Fruit fly (Drosophila melanogaster) whole organism, embryonic: Measurements from ENCODE around the gene CG31680.
A peak's percentile ranks its signal among the peaks of the same experiment; 100 is the strongest.

Source experiments
- Antp ChIP-seq: fragments of 200-800 bp; sonication (Bioruptor generic); optimal IDR thresholded peaks from 3 replicates; lab custom pipeline; 2016; ENCODE audit warnings: missing biosample characterization, missing genetic modification characterization
- Atf3 ChIP-seq: fragments of 200-800 bp; sonication (Bioruptor generic); optimal IDR thresholded peaks from 3 replicates; lab custom pipeline; 2016; ENCODE audit warnings: missing biosample characterization, missing genetic modification characterization
- CG10321 ChIP-seq: fragments of 200-800 bp; sonication (Bioruptor generic); IDR thresholded peaks from 2 replicates; pipeline ENCODE4 v1.3.6; 2022; ENCODE audit warnings: missing biosample characterization, missing genetic modification characterization
- CG11247 ChIP-seq: fragments of 200-800 bp; sonication (Bioruptor generic); IDR thresholded peaks from 2 replicates; pipeline ENCODE4 v1.3.6; 2022; ENCODE audit warnings: missing biosample characterization, missing genetic modification characterization
- CG11504 ChIP-seq: fragments of 200-800 bp; sonication (Bioruptor generic); optimal IDR thresholded peaks from 3 replicates; lab custom pipeline; 2019; ENCODE audit warnings: missing biosample characterization, mild to moderate bottlenecking, missing genetic modification characterization, moderate library complexity
- CG13424 ChIP-seq: fragments of 200-800 bp; sonication (Bioruptor generic); optimal IDR thresholded peaks from 2 replicates; lab custom pipeline; 2019; ENCODE audit warnings: missing biosample characterization, mild to moderate bottlenecking, missing genetic modification characterization, moderate library complexity
- CG13775 ChIP-seq: fragments of 200-800 bp; sonication (Bioruptor generic); optimal IDR thresholded peaks from 3 replicates; lab custom pipeline; 2017; ENCODE audit warnings: missing biosample characterization, mild to moderate bottlenecking, missing genetic modification characterization
- CG17186 ChIP-seq: fragments of 200-800 bp; sonication (Bioruptor generic); optimal IDR thresholded peaks from 3 replicates; lab custom pipeline; 2017; ENCODE audit warnings: missing biosample characterization, missing genetic modification reagents, missing genetic modification characterization
- CG17568 ChIP-seq: fragments of 200-800 bp; sonication (Bioruptor generic); optimal IDR thresholded peaks from 2 replicates; lab custom pipeline; 2018; ENCODE audit warnings: missing biosample characterization, mild to moderate bottlenecking, missing genetic modification characterization, moderate library complexity
- CG32532 ChIP-seq: fragments of 200-800 bp; sonication (Bioruptor generic); IDR thresholded peaks from 2 replicates; pipeline ENCODE4 v1.3.6; 2022; ENCODE audit warnings: missing biosample characterization, missing genetic modification characterization
- CG9215 ChIP-seq: fragments of 200-800 bp; sonication (Bioruptor generic); IDR thresholded peaks from 2 replicates; pipeline ENCODE4 v1.3.6; 2022; ENCODE audit warnings: missing biosample characterization, missing genetic modification characterization
- CkIIα-i1 ChIP-seq: fragments of 200-800 bp; sonication (Bioruptor generic); IDR thresholded peaks from 2 replicates; pipeline ENCODE4 v1.3.6; 2022; ENCODE audit warnings: missing biosample characterization, missing genetic modification characterization
- D ChIP-seq, 2 experiments: fragments of 200-800 bp in 1 of 2; fragments of >200 bp in 1 of 2; sonication (Bioruptor generic) in 1 of 2; optimal IDR thresholded peaks; 2 replicates in 1 of 2; 3 replicates in 1 of 2; lab custom pipeline; 2017; ENCODE audit warnings: mild to moderate bottlenecking in 1 of 2, missing biosample characterization in 1 of 2, missing genetic modification characterization in 1 of 2, missing genetic modification reagents in 1 of 2
- Dip2 ChIP-seq: fragments of 200-800 bp; sonication (Bioruptor generic); IDR thresholded peaks from 2 replicates; pipeline ENCODE4 v1.3.6; 2022; ENCODE audit warnings: missing biosample characterization, missing genetic modification characterization
- Hr3 ChIP-seq: fragments of 200-800 bp; sonication (Bioruptor generic); optimal IDR thresholded peaks from 3 replicates; lab custom pipeline; 2016; ENCODE audit warnings: missing biosample characterization, missing genetic modification characterization
- Kr ChIP-seq: fragments of 200-800 bp; sonication (Bioruptor generic); optimal IDR thresholded peaks from 2 replicates; lab custom pipeline; 2017; ENCODE audit warnings: missing biosample characterization, mild to moderate bottlenecking, missing genetic modification characterization
- Lhr ChIP-seq: fragments of 200-800 bp; sonication (Bioruptor generic); optimal IDR thresholded peaks from 3 replicates; lab custom pipeline; 2017; ENCODE audit warnings: mild to moderate bottlenecking, missing biosample characterization, missing genetic modification reagents, missing genetic modification characterization
- Lpt ChIP-seq: fragments of >200 bp; optimal IDR thresholded peaks from 2 replicates; lab custom pipeline; 2018; ENCODE audit warnings: missing biosample characterization, missing genetic modification characterization
- MBD-R2 ChIP-seq: fragments of 200-800 bp; sonication (Bioruptor generic); IDR thresholded peaks from 2 replicates; pipeline ENCODE4 v1.3.6; 2022; ENCODE audit warnings: missing biosample characterization, missing genetic modification characterization
- Mes4 ChIP-seq: fragments of 200-800 bp; sonication (Bioruptor generic); optimal IDR thresholded peaks from 2 replicates; lab custom pipeline; 2016; ENCODE audit warnings: missing biosample characterization, missing genetic modification characterization
- Neu2 ChIP-seq: fragments of 200-800 bp; sonication (Bioruptor generic); optimal IDR thresholded peaks from 3 replicates; lab custom pipeline; 2016; ENCODE audit warnings: missing biosample characterization, missing genetic modification characterization, borderline replicate concordance
- Sox102F ChIP-seq: fragments of 200-800 bp; sonication (Bioruptor generic); optimal IDR thresholded peaks from 2 replicates; lab custom pipeline; 2018; ENCODE audit warnings: missing biosample characterization, mild to moderate bottlenecking, missing genetic modification characterization, moderate library complexity
- Vsx1 ChIP-seq: fragments of 200-800 bp; sonication (Bioruptor generic); optimal IDR thresholded peaks from 2 replicates; lab custom pipeline; 2017; ENCODE audit warnings: missing biosample characterization, mild to moderate bottlenecking, missing genetic modification characterization, missing genetic modification reagents
- amos ChIP-seq: fragments of 200-800 bp; sonication (Bioruptor generic); IDR thresholded peaks from 2 replicates; pipeline ENCODE4 v1.3.6; 2022; ENCODE audit warnings: missing biosample characterization, missing genetic modification characterization; ENCODE audit not compliant: partially characterized antibody
- ap ChIP-seq: fragments of 200-800 bp; sonication (Bioruptor generic); IDR thresholded peaks from 2 replicates; pipeline ENCODE4 v1.3.6; 2022; ENCODE audit warnings: missing biosample characterization, missing genetic modification characterization
- chif ChIP-seq, 2 experiments: fragments of 200-800 bp; sonication (Bioruptor generic); optimal IDR thresholded peaks; 3 replicates each; lab custom pipeline; 2016; ENCODE audit warnings: missing biosample characterization in 2 of 2, missing genetic modification characterization in 2 of 2
- chm ChIP-seq: fragments of 200-800 bp; sonication (Bioruptor generic); IDR thresholded peaks from 2 replicates; pipeline ENCODE4 v1.3.6; 2022; ENCODE audit warnings: missing biosample characterization, missing genetic modification characterization
- corto ChIP-seq: fragments of 200-800 bp; sonication (Bioruptor generic); optimal IDR thresholded peaks from 2 replicates; lab custom pipeline; 2016; ENCODE audit warnings: missing biosample characterization, mild to moderate bottlenecking, missing genetic modification characterization, moderate library complexity
- croc ChIP-seq: fragments of 200-800 bp; sonication (Bioruptor generic); conservative IDR thresholded peaks from 3 replicates; pipeline ENCODE4 v1.3.6; 2022; ENCODE audit warnings: missing biosample characterization, missing genetic modification characterization
- fd64A ChIP-seq: fragments of 200-800 bp; sonication (Bioruptor generic); optimal IDR thresholded peaks from 3 replicates; lab custom pipeline; 2018; ENCODE audit warnings: missing biosample characterization, mild to moderate bottlenecking, missing genetic modification characterization
- grau ChIP-seq: fragments of 200-800 bp; optimal IDR thresholded peaks from 3 replicates; lab custom pipeline; 2019; ENCODE audit warnings: missing biosample characterization, mild to moderate bottlenecking, missing genetic modification characterization, moderate library complexity
- gsb ChIP-seq: fragments of 200-800 bp; sonication (Bioruptor generic); IDR thresholded peaks from 2 replicates; pipeline ENCODE4 v1.3.6; 2022; ENCODE audit warnings: missing biosample characterization, missing genetic modification characterization
- h ChIP-seq: fragments of >200 bp; optimal IDR thresholded peaks from 2 replicates; lab custom pipeline; 2017
- inv ChIP-seq: fragments of 200-800 bp; sonication (Bioruptor generic); IDR thresholded peaks from 2 replicates; pipeline ENCODE4 v1.3.6; 2022; ENCODE audit warnings: missing biosample characterization, missing genetic modification characterization; ENCODE audit not compliant: partially characterized antibody
- phol ChIP-seq: fragments of 200-800 bp; sonication (Bioruptor generic); optimal IDR thresholded peaks from 3 replicates; lab custom pipeline; 2018; ENCODE audit warnings: missing biosample characterization, mild to moderate bottlenecking, missing genetic modification characterization, moderate library complexity
- repo ChIP-seq: fragments of 200-800 bp; sonication (Bioruptor generic); optimal IDR thresholded peaks from 2 replicates; lab custom pipeline; 2016; ENCODE audit warnings: missing biosample characterization, missing genetic modification characterization
- sens ChIP-seq: fragments of 200-800 bp; sonication (Bioruptor generic); peaks from one replicate; lab custom pipeline; 2016; ENCODE audit warnings: missing biosample characterization, missing genetic modification characterization
- shn ChIP-seq: fragments of 200-800 bp; sonication (Bioruptor generic); optimal IDR thresholded peaks from 3 replicates; lab custom pipeline; 2016; ENCODE audit warnings: missing biosample characterization, missing genetic modification characterization
- tup ChIP-seq: fragments of 200-800 bp; sonication (Bioruptor generic); optimal IDR thresholded peaks from 2 replicates; lab custom pipeline; 2016; ENCODE audit warnings: missing biosample characterization, mild to moderate bottlenecking, missing genetic modification characterization, moderate library complexity
- vfl ChIP-seq: fragments of 200-800 bp; sonication (Bioruptor generic); optimal IDR thresholded peaks from 2 replicates; lab custom pipeline; 2016; ENCODE audit warnings: missing biosample characterization, missing genetic modification characterization
- wek ChIP-seq: fragments of 200-800 bp; sonication (Bioruptor generic); optimal IDR thresholded peaks from 3 replicates; lab custom pipeline; 2018; ENCODE audit warnings: missing biosample characterization, mild to moderate bottlenecking, missing genetic modification characterization, moderate library complexity

Gene CG31680

dm6 chr2L:20647240-20647908 lies 7.5 kb downstream of the CG31680 start (continued):
- no peak for TF ChIP-seq gsb (GFP tag; lab: Robert Waterston, UW)
- no peak for TF ChIP-seq CG32532 (GFP tag; lab: Robert Waterston, UW)
- TF ChIP-seq tup (GFP tag; lab: Kevin White, UChicago), result no peak
- no peak for TF ChIP-seq inv (GFP tag; lab: Robert Waterston, UW)
- TF ChIP-seq Mes4, result peak; percentile 28
- TF ChIP-seq Neu2 (GFP tag; lab: Kevin White, UChicago), result no peak
- no peak for TF ChIP-seq Atf3 (GFP tag; lab: Kevin White, UChicago)
- TF ChIP-seq grau (tag; lab: Kevin White, UChicago), result peak; percentile 15
- TF ChIP-seq vfl (GFP tag; lab: Kevin White, UChicago), result no peak
- no peak for TF ChIP-seq CG17186 (GFP tag; lab: Kevin White, UChicago)
- no peak for TF ChIP-seq CG17568
- TF ChIP-seq CkIIα-i1 (GFP tag; lab: Robert Waterston, UW), result no peak
- peak; percentile 74 for TF ChIP-seq sens (GFP tag; lab: Kevin White, UChicago)
- TF ChIP-seq CG13424 (tag; lab: Kevin White, UChicago), result no peak
- no peak for TF ChIP-seq h
- TF ChIP-seq amos (GFP tag; lab: Robert Waterston, UW), result no peak
- TF ChIP-seq chm (GFP tag; lab: Robert Waterston, UW), result no peak
- TF ChIP-seq CG13775 (GFP tag; lab: Kevin White, UChicago), result peak; percentile 11
- TF ChIP-seq CG11504 (tag; lab: Kevin White, UChicago), result no peak
- TF ChIP-seq Lhr (GFP tag; lab: Kevin White, UChicago), result peak; percentile 30
- TF ChIP-seq ap (GFP tag; lab: Robert Waterston, UW), result no peak
- no peak for TF ChIP-seq wek (GFP tag; lab: Kevin White, UChicago)
- no peak for TF ChIP-seq corto
- TF ChIP-seq Lpt (GFP tag; lab: Kevin White, UChicago), result no peak
- TF ChIP-seq croc (GFP tag; lab: Robert Waterston, UW), result no peak
- TF ChIP-seq D (optimal IDR thresholded peaks at IDR 0.05; lab: Kevin White, UChicago), result no peak
- no peak for TF ChIP-seq D (GFP tag; optimal IDR thresholded peaks at IDR 0.05; lab: Kevin White, UChicago)
- TF ChIP-seq CG10321 (GFP tag; lab: Robert Waterston, UW), result no peak
- TF ChIP-seq shn, result no peak
- TF ChIP-seq Antp (GFP tag; lab: Kevin White, UChicago), result no peak
- TF ChIP-seq Kr (GFP tag; lab: Kevin White, UChicago), result no peak

dm6 chr2L:20648612-20649011 lies 8.7 kb downstream of the CG31680 start, which contains the start of gene CG18810:
TSS of gene CG18810 (plus strand) at chr2L:20648912.
- TF ChIP-seq phol (tag; lab: Kevin White, UChicago) (no peak), CG9215 (GFP tag; lab: Robert Waterston, UW) (no peak), Vsx1 (GFP tag; lab: Kevin White, UChicago) (no peak), MBD-R2 (GFP tag; lab: Robert Waterston, UW) (no peak), Dip2 (GFP tag; lab: Robert Waterston, UW) (no peak), chif (GFP tag; optimal IDR thresholded peaks at IDR 0.05; lab: Kevin White, UChicago) (no peak), CG11247 (no peak), repo (no peak), Hr3 (no peak), Sox102F (GFP tag; lab: Kevin White, UChicago) (no peak), fd64A (GFP tag; lab: Kevin White, UChicago) (no peak)
